Fruit fly (Drosophila melanogaster) S2 (cell line): ENCODE results near the gene abd-A.

Experiments
- CG8478 ChIP-seq: fragments of >200 bp; optimal IDR thresholded peaks from 2 replicates; lab custom pipeline; 2018
- CTCF ChIP-seq, 2 experiments: fragments of >200 bp; optimal IDR thresholded peaks; 2 replicates each; lab custom pipeline; 2018

DNA sequence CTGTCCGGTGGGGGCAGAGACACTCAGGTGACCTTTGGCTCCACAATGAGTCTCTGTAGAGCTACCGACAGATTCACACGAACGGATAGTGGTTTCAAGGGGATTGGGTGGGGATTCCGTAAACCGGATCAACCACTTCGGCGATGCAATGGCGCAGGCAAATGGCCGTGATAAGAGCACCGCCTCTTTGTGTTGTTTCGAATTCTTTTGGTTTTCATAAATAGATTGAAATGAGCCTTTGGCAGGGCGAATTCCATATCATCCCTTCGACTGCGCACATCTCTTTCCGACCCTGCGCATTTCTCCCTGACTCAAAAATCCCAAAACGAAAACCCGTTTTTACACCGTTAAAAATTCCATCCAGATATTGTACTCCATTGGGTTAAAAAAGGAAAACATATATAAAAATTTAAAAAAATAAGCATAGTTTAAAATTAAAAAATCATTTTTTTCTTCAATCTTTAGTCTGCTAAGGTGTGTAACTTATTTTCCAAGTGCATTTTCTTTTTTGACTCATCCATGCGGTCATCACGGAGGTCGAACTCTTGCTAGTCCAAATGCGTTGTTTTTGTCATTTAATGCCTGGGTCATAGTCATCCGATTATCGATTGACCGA lies 7.8 kb upstream of the abd-A start:
- no peak for TF ChIP-seq CG8478 (lab: Kevin White, UChicago)
- TF ChIP-seq CTCF (optimal IDR thresholded peaks at IDR 0.05; lab: Kevin White, UChicago), result no peak
